Worm (Caenorhabditis elegans) whole organism, late embryonic: ENCODE measurements around the gene fat-1.

Experiments
- C08G9.2 ChIP-seq: sonication (generic microtip); optimal IDR thresholded peaks from 2 replicates; lab custom pipeline; 2016; ENCODE audit warnings: mild to moderate bottlenecking, missing genetic modification characterization, moderate library complexity, missing compliant biosample characterization
- F13H6.1 ChIP-seq: sonication (generic microtip); optimal IDR thresholded peaks from 2 replicates; lab custom pipeline; 2016; ENCODE audit warnings: missing genetic modification characterization, missing compliant biosample characterization
- Y22D7AL.16 ChIP-seq: sonication (generic microtip); optimal IDR thresholded peaks from 2 replicates; lab custom pipeline; 2016; ENCODE audit warnings: missing genetic modification characterization, missing compliant biosample characterization
- ahr-1 ChIP-seq: sonication (generic microtip); optimal IDR thresholded peaks from 2 replicates; lab custom pipeline; 2016; ENCODE audit warnings: missing genetic modification characterization, missing compliant biosample characterization
- ama-1 ChIP-seq: fragments of 150-350 bp; optimal IDR thresholded peaks from 2 replicates; lab custom pipeline; 2014
- ceh-18 ChIP-seq: sonication (generic microtip); optimal IDR thresholded peaks from 2 replicates; lab custom pipeline; 2016; ENCODE audit warnings: missing genetic modification characterization, missing compliant biosample characterization
- ceh-19 ChIP-seq: fragments of 200-800 bp; sonication (Bioruptor generic); optimal IDR thresholded peaks from 2 replicates; lab custom pipeline; 2018; ENCODE audit warnings: mild to moderate bottlenecking, missing genetic modification characterization, missing compliant biosample characterization
- ceh-2 ChIP-seq: sonication (generic microtip); optimal IDR thresholded peaks from 2 replicates; lab custom pipeline; 2016; ENCODE audit warnings: missing genotype, missing genetic modification characterization, missing compliant biosample characterization
- ceh-22 ChIP-seq: sonication (generic microtip); optimal IDR thresholded peaks from 2 replicates; lab custom pipeline; 2017; ENCODE audit warnings: missing biosample characterization, missing genetic modification characterization
- ceh-30 ChIP-seq: fragments of 150-350 bp; optimal IDR thresholded peaks from 2 replicates; lab custom pipeline; 2014; ENCODE audit warnings: missing biosample characterization, missing genetic modification characterization
- ceh-34 ChIP-seq: sonication (generic microtip); optimal IDR thresholded peaks from 2 replicates; lab custom pipeline; 2016; ENCODE audit warnings: mild to moderate bottlenecking, missing genetic modification characterization, missing compliant biosample characterization
- ceh-48 ChIP-seq: sonication (generic microtip); optimal IDR thresholded peaks from 2 replicates; lab custom pipeline; 2016; ENCODE audit warnings: missing genetic modification characterization, inconsistent platforms, missing compliant biosample characterization
- che-1 ChIP-seq: sonication (generic microtip); optimal IDR thresholded peaks from 2 replicates; lab custom pipeline; 2016; ENCODE audit warnings: mild to moderate bottlenecking, missing genetic modification characterization, missing compliant biosample characterization
- dmd-4 ChIP-seq: sonication (generic microtip); optimal IDR thresholded peaks from 2 replicates; lab custom pipeline; 2016; ENCODE audit warnings: borderline replicate concordance, missing genetic modification characterization, missing compliant biosample characterization
- dve-1 ChIP-seq: sonication (generic microtip); optimal IDR thresholded peaks from 2 replicates; lab custom pipeline; 2017; ENCODE audit warnings: antibody characterized with exemption, mild to moderate bottlenecking, missing genetic modification characterization, missing compliant biosample characterization
- elt-2 ChIP-seq: sonication (generic microtip); optimal IDR thresholded peaks from 2 replicates; lab custom pipeline; 2016; ENCODE audit warnings: missing genetic modification reagents, missing genetic modification characterization, missing compliant biosample characterization
- elt-4 ChIP-seq: sonication (generic microtip); optimal IDR thresholded peaks from 2 replicates; lab custom pipeline; 2016; ENCODE audit warnings: missing genetic modification characterization, missing compliant biosample characterization
- fax-1 ChIP-seq: sonication (generic microtip); optimal IDR thresholded peaks from 2 replicates; lab custom pipeline; 2016; ENCODE audit warnings: missing genotype, missing genetic modification characterization, missing compliant biosample characterization
- fkh-6 ChIP-seq: sonication (generic microtip); optimal IDR thresholded peaks from 2 replicates; lab custom pipeline; 2016; ENCODE audit warnings: missing genetic modification characterization, missing compliant biosample characterization
- gmeb-2 ChIP-seq: sonication (generic microtip); optimal IDR thresholded peaks from 2 replicates; lab custom pipeline; 2016; ENCODE audit warnings: missing genetic modification characterization, inconsistent platforms, missing compliant biosample characterization
- hlh-15 ChIP-seq: sonication (generic microtip); optimal IDR thresholded peaks from 2 replicates; lab custom pipeline; 2016; ENCODE audit warnings: missing genetic modification characterization, missing compliant biosample characterization
- hlh-30 ChIP-seq: sonication (generic microtip); optimal IDR thresholded peaks from 2 replicates; lab custom pipeline; 2017; ENCODE audit warnings: antibody characterized with exemption, missing genetic modification characterization, missing compliant biosample characterization; ENCODE audit not compliant: insufficient read depth
- hlh-8 ChIP-seq: sonication (generic microtip); optimal IDR thresholded peaks from 2 replicates; lab custom pipeline; 2016; ENCODE audit warnings: missing genotype, missing genetic modification characterization, missing compliant biosample characterization
- lim-6 ChIP-seq: sonication (generic microtip); optimal IDR thresholded peaks from 2 replicates; lab custom pipeline; 2016; ENCODE audit warnings: missing genetic modification characterization, missing compliant biosample characterization
- mec-3 ChIP-seq: sonication (generic microtip); optimal IDR thresholded peaks from 2 replicates; lab custom pipeline; 2016; ENCODE audit warnings: borderline replicate concordance, missing genetic modification characterization, missing compliant biosample characterization
- nhr-11 ChIP-seq: fragments of 150-350 bp; optimal IDR thresholded peaks from 2 replicates; lab custom pipeline; 2014; ENCODE audit warnings: missing biosample characterization, missing genetic modification characterization
- nhr-232 ChIP-seq: sonication (generic microtip); optimal IDR thresholded peaks from 2 replicates; lab custom pipeline; 2016; ENCODE audit warnings: missing genetic modification characterization, missing compliant biosample characterization
- odd-2 ChIP-seq: sonication (generic microtip); optimal IDR thresholded peaks from 2 replicates; lab custom pipeline; 2017; ENCODE audit warnings: antibody characterized with exemption, mild to moderate bottlenecking, missing genetic modification characterization, missing compliant biosample characterization
- pag-3 ChIP-seq: sonication (generic microtip); optimal IDR thresholded peaks from 2 replicates; lab custom pipeline; 2016; ENCODE audit warnings: missing compliant biosample characterization, missing genetic modification characterization, borderline replicate concordance
- pax-1 ChIP-seq: fragments of 150-350 bp; optimal IDR thresholded peaks from 2 replicates; lab custom pipeline; 2014; ENCODE audit warnings: missing biosample characterization, missing genetic modification characterization
- pha-2 ChIP-seq: sonication (generic microtip); optimal IDR thresholded peaks from 2 replicates; lab custom pipeline; 2017; ENCODE audit warnings: mild to moderate bottlenecking, missing genetic modification characterization, missing compliant biosample characterization
- pha-4 ChIP-seq: fragments of 150-350 bp; optimal IDR thresholded peaks from 2 replicates; lab custom pipeline; 2018; ENCODE audit warnings: missing biosample characterization, missing genetic modification reagents, missing genetic modification characterization
- pros-1 ChIP-seq: fragments of 150-350 bp; optimal IDR thresholded peaks from 2 replicates; lab custom pipeline; 2014; ENCODE audit warnings: missing biosample characterization, missing genetic modification reagents, missing genetic modification characterization
- sox-2 ChIP-seq: fragments of 200-800 bp; sonication (Bioruptor generic); IDR thresholded peaks from 2 replicates; pipeline ENCODE4 v1.3.6; 2022; ENCODE audit warnings: missing genetic modification reagents, missing genetic modification characterization, missing compliant biosample characterization
- syd-9 ChIP-seq: sonication (generic microtip); optimal IDR thresholded peaks from 2 replicates; lab custom pipeline; 2016; ENCODE audit warnings: mild to moderate bottlenecking, missing genetic modification characterization, moderate library complexity, missing compliant biosample characterization
- tbx-2 ChIP-seq: sonication (generic microtip); optimal IDR thresholded peaks from 2 replicates; lab custom pipeline; 2016; ENCODE audit warnings: missing genetic modification characterization, missing compliant biosample characterization
- tbx-7 ChIP-seq: sonication (generic microtip); optimal IDR thresholded peaks from 2 replicates; lab custom pipeline; 2016; ENCODE audit warnings: missing genotype, missing genetic modification characterization, missing compliant biosample characterization
- unc-42 ChIP-seq: sonication (generic microtip); optimal IDR thresholded peaks from 2 replicates; lab custom pipeline; 2016; ENCODE audit warnings: missing genotype, missing genetic modification characterization, missing compliant biosample characterization
- zip-5 ChIP-seq: sonication (generic microtip); optimal IDR thresholded peaks from 2 replicates; lab custom pipeline; 2016; ENCODE audit warnings: missing genetic modification characterization, missing compliant biosample characterization

The fat-1 gene

DNA sequence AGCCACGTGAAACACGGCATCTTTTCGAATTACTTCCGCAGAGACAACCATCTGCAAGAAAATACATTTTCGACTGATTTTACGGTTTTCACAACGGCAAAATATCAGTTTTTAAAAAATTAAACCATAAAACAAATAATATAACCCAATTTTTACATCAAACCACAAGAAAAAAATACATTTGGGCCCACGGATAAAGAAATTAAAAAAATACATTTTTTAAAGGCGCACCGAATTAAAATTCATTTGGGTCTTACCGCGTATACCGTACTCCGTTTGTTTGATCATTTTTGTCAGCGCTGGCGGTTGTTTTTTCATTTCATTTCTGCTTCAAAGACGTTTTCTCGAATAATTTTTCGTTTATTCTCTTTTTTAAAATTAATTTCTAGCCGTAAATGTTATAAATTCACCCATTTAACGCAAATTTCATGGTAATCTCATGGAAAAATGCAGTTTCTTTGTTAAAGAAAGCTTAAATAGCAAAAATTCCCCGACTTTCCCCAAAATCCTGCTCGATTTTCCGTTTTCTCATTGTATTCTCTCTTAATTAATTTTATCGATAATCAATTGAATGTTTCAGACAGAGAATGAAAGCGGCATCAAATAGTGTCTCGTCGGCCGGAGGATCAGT, 37.8 kb downstream of the fat-1 start, which contains the start of the genes rec-8 and mex-5:
TSS of gene rec-8 (minus strand) at position 51 of the 631 bp plus-strand sequence.
TSS of gene mex-5 (plus strand) at position 581 of the 631 bp plus-strand sequence.
- TF ChIP-seq fkh-6 (no peak), nhr-232 (tag; lab: Kevin White, UChicago) (no peak), pax-1 (tag; lab: Kevin White, UChicago) (no peak), ahr-1 (tag; lab: Kevin White, UChicago) (no peak), dve-1 (no peak), gmeb-2 (tag; lab: Kevin White, UChicago) (no peak), hlh-8 (no peak), lim-6 (tag; lab: Kevin White, UChicago) (no peak), che-1 (tag; lab: Kevin White, UChicago) (no peak), pha-2 (tag; lab: Kevin White, UChicago) (no peak), fax-1 (no peak), ama-1 (lab: Kevin White, UChicago) (no peak), dmd-4 (tag; lab: Kevin White, UChicago) (no peak), elt-2 (no peak), ceh-2 (tag; lab: Kevin White, UChicago) (no peak), odd-2 (tag; lab: Kevin White, UChicago) (no peak)

DNA sequence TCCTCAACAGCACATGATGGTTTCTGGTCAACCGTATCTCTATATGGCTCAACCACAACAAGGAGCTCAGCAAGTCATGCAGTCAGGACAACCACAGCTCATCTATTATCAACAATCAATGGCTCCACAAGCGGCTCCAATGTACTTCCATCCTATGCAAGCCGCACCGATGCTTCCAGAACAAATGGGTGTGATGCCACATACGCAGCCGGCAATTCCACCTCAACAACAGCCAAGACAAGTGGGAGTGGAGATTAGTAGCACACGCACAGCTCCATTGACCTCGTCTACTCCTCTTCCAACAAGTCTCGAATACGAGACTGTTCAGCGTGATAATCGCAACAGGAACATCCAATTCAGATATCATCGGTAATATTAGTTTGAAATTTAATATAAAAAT, 38.6 kb downstream of the fat-1 start:
- TF ChIP-seq ceh-30 (tag; lab: Kevin White, UChicago) (no peak), lim-6 (tag; lab: Kevin White, UChicago) (no peak), ahr-1 (tag; lab: Kevin White, UChicago) (no peak), ceh-19 (no peak), ceh-34 (tag; lab: Kevin White, UChicago) (no peak), ceh-48 (tag; lab: Kevin White, UChicago) (no peak), elt-4 (tag; lab: Kevin White, UChicago) (no peak), pag-3 (tag; lab: Kevin White, UChicago) (no peak), tbx-2 (tag; lab: Kevin White, UChicago) (no peak), hlh-15 (tag; lab: Kevin White, UChicago) (no peak), sox-2 (GFP tag; lab: Robert Waterston, UW) (no peak), mec-3 (tag; lab: Kevin White, UChicago) (no peak), Y22D7AL.16 (tag; lab: Kevin White, UChicago) (no peak), zip-5 (tag; lab: Kevin White, UChicago) (no peak), C08G9.2 (tag; lab: Kevin White, UChicago) (no peak), pros-1 (tag; lab: Kevin White, UChicago) (no peak), nhr-11 (tag; lab: Kevin White, UChicago) (no peak), unc-42 (no peak)

DNA sequence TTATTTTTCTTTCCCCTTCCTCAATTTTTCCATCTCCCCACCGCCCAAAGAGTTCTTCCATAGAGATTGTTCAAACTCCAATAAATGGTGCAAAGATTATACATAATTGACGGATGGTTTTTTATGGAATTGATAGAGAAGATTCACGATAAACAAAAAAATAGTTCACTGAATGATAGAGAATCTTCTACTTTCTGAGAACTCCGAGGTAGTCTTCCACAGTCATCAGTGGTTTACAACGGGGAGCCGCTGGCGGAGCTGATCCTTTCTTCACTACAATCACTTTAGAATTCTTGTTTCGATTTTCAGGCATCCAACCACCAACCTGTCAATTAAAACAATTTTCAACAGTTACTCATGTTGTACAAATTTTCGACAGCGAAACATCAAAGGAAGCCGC, 40.6 kb downstream of the fat-1 start:
- TF ChIP-seq tbx-7 (tag; lab: Kevin White, UChicago) (no peak), pros-1 (tag; lab: Kevin White, UChicago) (no peak), ceh-19 (no peak), hlh-30 (tag; lab: Kevin White, UChicago) (no peak), ceh-18 (no peak), pag-3 (tag; lab: Kevin White, UChicago) (no peak), C08G9.2 (tag; lab: Kevin White, UChicago) (no peak), hlh-15 (tag; lab: Kevin White, UChicago) (no peak), mec-3 (tag; lab: Kevin White, UChicago) (no peak), ceh-22 (tag; lab: Kevin White, UChicago) (no peak), ceh-2 (tag; lab: Kevin White, UChicago) (no peak), fax-1 (no peak), sox-2 (GFP tag; lab: Robert Waterston, UW) (no peak), F13H6.1 (tag; lab: Kevin White, UChicago) (no peak), syd-9 (no peak), pha-4 (tag; lab: Kevin White, UChicago) (no peak), zip-5 (tag; lab: Kevin White, UChicago) (no peak)
